Worm (Caenorhabditis elegans) whole organism, L3 larva: ENCODE results near the gene D1046.4.
A peak's percentile ranks its signal among the peaks of the same experiment; 100 is the strongest.

Experiments
- ZK546.5 ChIP-seq: sonication (generic microtip); optimal IDR thresholded peaks from 2 replicates; lab custom pipeline; 2017; ENCODE audit warnings: missing biosample characterization, missing genetic modification characterization
- aly-2 ChIP-seq: fragments of 150-350 bp; optimal IDR thresholded peaks from 2 replicates; lab custom pipeline; 2014; ENCODE audit warnings: missing biosample characterization, missing genetic modification characterization
- ama-1 ChIP-seq: fragments of 150-350 bp; optimal IDR thresholded peaks from 2 replicates; lab custom pipeline; 2018
- ceh-16 ChIP-seq: sonication (generic microtip); optimal IDR thresholded peaks from 2 replicates; lab custom pipeline; 2017; ENCODE audit warnings: missing biosample characterization, missing genetic modification characterization
- ceh-28 ChIP-seq: fragments of 150-350 bp; optimal IDR thresholded peaks from 2 replicates; lab custom pipeline; 2014; ENCODE audit warnings: missing biosample characterization, missing genetic modification reagents, missing genetic modification characterization
- ceh-82 ChIP-seq: fragments of 150-350 bp; optimal IDR thresholded peaks from 2 replicates; lab custom pipeline; 2014; ENCODE audit warnings: missing biosample characterization, missing genetic modification characterization
- ceh-9 ChIP-seq: sonication (generic microtip); optimal IDR thresholded peaks from 2 replicates; lab custom pipeline; 2018; ENCODE audit warnings: missing biosample characterization, missing genetic modification characterization
- daf-12 ChIP-seq: fragments of 150-350 bp; optimal IDR thresholded peaks from 2 replicates; lab custom pipeline; 2014; ENCODE audit warnings: missing biosample characterization, missing genetic modification reagents, missing genetic modification characterization
- egl-27 ChIP-seq: sonication (generic microtip); optimal IDR thresholded peaks from 4 replicates; lab custom pipeline; 2017; ENCODE audit warnings: missing biosample characterization, missing genetic modification reagents, missing genetic modification characterization
- egl-5 ChIP-seq: fragments of 150-350 bp; optimal IDR thresholded peaks from 2 replicates; lab custom pipeline; 2017; ENCODE audit warnings: missing biosample characterization, missing genetic modification reagents, missing genetic modification characterization, inconsistent platforms
- elt-1 ChIP-seq: fragments of 150-350 bp; optimal IDR thresholded peaks from 2 replicates; lab custom pipeline; 2014; ENCODE audit warnings: missing biosample characterization, missing genetic modification characterization
- elt-2 ChIP-seq: sonication (generic microtip); optimal IDR thresholded peaks from 2 replicates; lab custom pipeline; 2016; ENCODE audit warnings: missing genetic modification reagents, mild to moderate bottlenecking, missing genetic modification characterization, missing compliant biosample characterization
- elt-3 ChIP-seq, 3 experiments: fragments of 150-350 bp in 1 of 3; sonication (generic microtip) in 2 of 3; optimal IDR thresholded peaks; 2 replicates in 2 of 3; 4 replicates in 1 of 3; lab custom pipeline; 2014 to 2017; ENCODE audit warnings: missing biosample characterization in 3 of 3, missing genetic modification characterization in 3 of 3
- eor-1 ChIP-seq, 2 experiments: fragments of 150-350 bp; optimal IDR thresholded peaks; 2 replicates each; lab custom pipeline; 2014 to 2018; ENCODE audit warnings: missing biosample characterization in 2 of 2, missing genetic modification characterization in 2 of 2
- fkh-10 ChIP-seq: sonication (generic microtip); optimal IDR thresholded peaks from 2 replicates; lab custom pipeline; 2017; ENCODE audit warnings: missing biosample characterization, missing genetic modification reagents, missing genetic modification characterization
- fkh-2 ChIP-seq: fragments of 150-350 bp; optimal IDR thresholded peaks from 2 replicates; lab custom pipeline; 2014; ENCODE audit warnings: missing biosample characterization, missing genetic modification reagents, missing genetic modification characterization
- fos-1 ChIP-seq: fragments of 150-350 bp; optimal IDR thresholded peaks from 2 replicates; lab custom pipeline; 2014; ENCODE audit warnings: missing biosample characterization, missing genetic modification characterization
- hmg-11 ChIP-seq: sonication (generic microtip); optimal IDR thresholded peaks from 2 replicates; lab custom pipeline; 2016; ENCODE audit warnings: missing genetic modification characterization, missing compliant biosample characterization
- jun-1 ChIP-seq: fragments of 150-350 bp; optimal IDR thresholded peaks from 2 replicates; lab custom pipeline; 2014; ENCODE audit warnings: missing biosample characterization, missing genetic modification reagents, missing genetic modification characterization
- lin-15B ChIP-seq: fragments of 150-350 bp; optimal IDR thresholded peaks from 2 replicates; lab custom pipeline; 2014; ENCODE audit warnings: missing biosample characterization, missing genetic modification characterization
- lin-39 ChIP-seq: fragments of 150-350 bp; optimal IDR thresholded peaks from 2 replicates; lab custom pipeline; 2018; ENCODE audit warnings: missing biosample characterization, missing genetic modification reagents, missing genetic modification characterization
- lsy-12 ChIP-seq: sonication (generic microtip); optimal IDR thresholded peaks from 2 replicates; lab custom pipeline; 2016; ENCODE audit warnings: mild to moderate bottlenecking, missing genetic modification characterization, missing compliant biosample characterization
- mdl-1 ChIP-seq: fragments of 150-350 bp; optimal IDR thresholded peaks from 2 replicates; lab custom pipeline; 2014; ENCODE audit warnings: missing biosample characterization, missing genetic modification characterization
- mml-1 ChIP-seq: fragments of 150-350 bp; sonication (generic microtip); optimal IDR thresholded peaks from 3 replicates; lab custom pipeline; 2014; ENCODE audit warnings: missing biosample characterization, missing genetic modification characterization
- nfya-1 ChIP-seq: sonication (generic microtip); optimal IDR thresholded peaks from 2 replicates; lab custom pipeline; 2017; ENCODE audit warnings: missing genetic modification characterization, mild to moderate bottlenecking, missing compliant biosample characterization, antibody characterized with exemption, moderate library complexity; ENCODE audit not compliant: insufficient read depth
- nhr-11 ChIP-seq: fragments of 150-350 bp; optimal IDR thresholded peaks from 2 replicates; lab custom pipeline; 2014; ENCODE audit warnings: missing biosample characterization, missing genetic modification characterization
- nhr-12 ChIP-seq: fragments of 150-350 bp; optimal IDR thresholded peaks from 2 replicates; lab custom pipeline; 2014; ENCODE audit warnings: missing biosample characterization, missing genetic modification characterization
- nhr-23 ChIP-seq: fragments of 150-350 bp; optimal IDR thresholded peaks from 2 replicates; lab custom pipeline; 2014; ENCODE audit warnings: missing biosample characterization, missing genetic modification reagents, missing genetic modification characterization
- nhr-237 ChIP-seq: fragments of 150-350 bp; optimal IDR thresholded peaks from 2 replicates; lab custom pipeline; 2014; ENCODE audit warnings: missing biosample characterization, missing genetic modification characterization
- nhr-25 ChIP-seq: sonication (generic microtip); optimal IDR thresholded peaks from 2 replicates; lab custom pipeline; 2017; ENCODE audit warnings: missing biosample characterization, missing genetic modification characterization
- nhr-28 ChIP-seq: fragments of 150-350 bp; optimal IDR thresholded peaks from 2 replicates; lab custom pipeline; 2014; ENCODE audit warnings: missing biosample characterization, missing genetic modification characterization
- nhr-43 ChIP-seq: sonication (generic microtip); optimal IDR thresholded peaks from 2 replicates; lab custom pipeline; 2016; ENCODE audit warnings: mild to moderate bottlenecking, missing genetic modification characterization, missing compliant biosample characterization; ENCODE audit not compliant: poor library complexity, severe bottlenecking
- nhr-67 ChIP-seq: fragments of 150-350 bp; optimal IDR thresholded peaks from 2 replicates; lab custom pipeline; 2014; ENCODE audit warnings: missing biosample characterization, missing genetic modification characterization
- nhr-77 ChIP-seq: fragments of 150-350 bp; optimal IDR thresholded peaks from 2 replicates; lab custom pipeline; 2014; ENCODE audit warnings: missing biosample characterization, missing genetic modification characterization
- pha-4 ChIP-seq: fragments of 150-350 bp; optimal IDR thresholded peaks from 2 replicates; lab custom pipeline; 2014; ENCODE audit warnings: missing biosample characterization, missing genetic modification reagents, missing genetic modification characterization
- pqm-1 ChIP-seq: fragments of 150-350 bp; optimal IDR thresholded peaks from 2 replicates; lab custom pipeline; 2017; ENCODE audit warnings: missing biosample characterization, missing genetic modification characterization, inconsistent platforms
- sea-2 ChIP-seq: fragments of 150-350 bp; sonication (generic microtip); optimal IDR thresholded peaks from 4 replicates; lab custom pipeline; 2014; ENCODE audit warnings: missing biosample characterization, missing genetic modification reagents, missing genetic modification characterization
- skn-1 ChIP-seq: fragments of 150-350 bp; optimal IDR thresholded peaks from 2 replicates; lab custom pipeline; 2014; ENCODE audit warnings: missing biosample characterization, missing genetic modification characterization
- snpc-4 ChIP-seq: fragments of 150-350 bp; optimal IDR thresholded peaks from 2 replicates; lab custom pipeline; 2014; ENCODE audit warnings: missing biosample characterization, missing genetic modification characterization
- tbx-2 ChIP-seq: sonication (generic microtip); optimal IDR thresholded peaks from 2 replicates; lab custom pipeline; 2016; ENCODE audit warnings: mild to moderate bottlenecking, missing genetic modification characterization, missing compliant biosample characterization
- unc-39 ChIP-seq: sonication (generic microtip); optimal IDR thresholded peaks from 4 replicates; lab custom pipeline; 2017; ENCODE audit warnings: missing biosample characterization, missing genetic modification characterization
- unc-62 ChIP-seq: fragments of 150-350 bp; sonication (generic microtip); optimal IDR thresholded peaks from 4 replicates; lab custom pipeline; 2014; ENCODE audit warnings: missing biosample characterization, missing genetic modification reagents, missing genetic modification characterization
- zag-1 ChIP-seq: fragments of 150-350 bp; optimal IDR thresholded peaks from 2 replicates; lab custom pipeline; 2014; ENCODE audit warnings: missing biosample characterization, missing genetic modification characterization
- ztf-11 ChIP-seq: fragments of 150-350 bp; optimal IDR thresholded peaks from 2 replicates; lab custom pipeline; 2014; ENCODE audit warnings: missing biosample characterization, missing genetic modification characterization
- ztf-4 ChIP-seq: fragments of 150-350 bp; optimal IDR thresholded peaks from 2 replicates; lab custom pipeline; 2014; ENCODE audit warnings: missing biosample characterization, missing genetic modification characterization

The D1046.4 gene

ce11 chrIV:8892558-8892957, 41.1 kb upstream of the D1046.4 start, which contains the start of gene C27B7.2:
Gene C27B7.2, plus strand, starts transcription at chrIV:8892858.
- TF ChIP-seq eor-1 (tag; optimal IDR thresholded peaks at IDR 0.05; lab: Kevin White, UChicago) = no peak
- TF ChIP-seq ama-1 = peak; percentile 54

ce11 chrIV:8893746-8894145, 39.9 kb upstream of the D1046.4 start, which contains the start of gene rad-54.L2:
Gene rad-54.L2, plus strand, starts transcription at chrIV:8894077.
- no peak for TF ChIP-seq fkh-10 (GFP tag; lab: Kevin White, UChicago)
- no peak for TF ChIP-seq zag-1
- TF ChIP-seq pqm-1 (tag; lab: Kevin White, UChicago) = peak; percentile 46
- no peak for TF ChIP-seq snpc-4 (tag; lab: Kevin White, UChicago)
- no peak for TF ChIP-seq skn-1 (tag; lab: Kevin White, UChicago)
- TF ChIP-seq egl-5 (tag; lab: Kevin White, UChicago) = peak; percentile 69
- TF ChIP-seq ZK546.5 (tag; lab: Kevin White, UChicago) = no peak
- TF ChIP-seq elt-3 (tag; optimal IDR thresholded peaks at IDR 0.05; lab: Kevin White, UChicago) = no peak
- peak; percentile 57 for TF ChIP-seq ztf-4 (tag; lab: Kevin White, UChicago)
- peak; percentile 22 for TF ChIP-seq hmg-11 (tag; lab: Kevin White, UChicago)
- TF ChIP-seq eor-1 (tag; optimal IDR thresholded peaks at IDR 0.05; lab: Kevin White, UChicago) = no peak
- no peak for TF ChIP-seq nhr-12 (tag; lab: Kevin White, UChicago)
- TF ChIP-seq mml-1 (tag; lab: Kevin White, UChicago) = no peak
- no peak for TF ChIP-seq nhr-43
- peak; percentile 54 for TF ChIP-seq ceh-28 (tag; lab: Kevin White, UChicago)
- TF ChIP-seq fos-1 (tag; lab: Kevin White, UChicago) = no peak
- TF ChIP-seq fkh-2 = no peak
- TF ChIP-seq unc-62 = no peak
- no peak for TF ChIP-seq ceh-82
- TF ChIP-seq ceh-16 (tag; lab: Kevin White, UChicago) = no peak
- TF ChIP-seq lsy-12 = no peak
- peak; percentile 18 for TF ChIP-seq nhr-23
- no peak for TF ChIP-seq ceh-9 (tag; lab: Kevin White, UChicago)
- TF ChIP-seq sea-2 (GFP tag; lab: Kevin White, UChicago) = no peak
- TF ChIP-seq nhr-77 (tag; lab: Kevin White, UChicago) = no peak
- no peak for TF ChIP-seq daf-12 (tag; lab: Kevin White, UChicago)
- no peak for TF ChIP-seq egl-27 (tag; lab: Kevin White, UChicago)
- peak; percentile 60 for TF ChIP-seq elt-2
- TF ChIP-seq mdl-1 (tag; lab: Kevin White, UChicago) = no peak
- TF ChIP-seq nfya-1 (tag; lab: Kevin White, UChicago) = peak; percentile 74
- TF ChIP-seq pha-4 (tag; lab: Kevin White, UChicago) = peak; percentile 99
- peak; percentile 72 for TF ChIP-seq lin-15B (tag; lab: Kevin White, UChicago)
- TF ChIP-seq ztf-11 (tag; lab: Kevin White, UChicago) = no peak
- TF ChIP-seq nhr-67 = no peak
- no peak for TF ChIP-seq unc-39
- TF ChIP-seq ama-1 = peak; percentile 20
- peak; percentile 71 for TF ChIP-seq nhr-25 (tag; lab: Kevin White, UChicago)
- TF ChIP-seq nhr-237 (tag; lab: Kevin White, UChicago) = no peak
- no peak for TF ChIP-seq nhr-28 (tag; lab: Kevin White, UChicago)
- no peak for TF ChIP-seq aly-2
- peak; percentile 6 for TF ChIP-seq nhr-11 (tag; lab: Kevin White, UChicago)
- TF ChIP-seq jun-1 (tag; lab: Kevin White, UChicago) = peak; percentile 26
- TF ChIP-seq tbx-2 (tag; lab: Kevin White, UChicago) = no peak
- no peak for TF ChIP-seq elt-1 (tag; lab: Kevin White, UChicago)
- peak; percentile 28 for TF ChIP-seq lin-39 (tag; lab: Kevin White, UChicago)
